Fruit fly (Drosophila melanogaster): ENCODE measurements around the gene CG5194.

Gene CG5194

DNA sequence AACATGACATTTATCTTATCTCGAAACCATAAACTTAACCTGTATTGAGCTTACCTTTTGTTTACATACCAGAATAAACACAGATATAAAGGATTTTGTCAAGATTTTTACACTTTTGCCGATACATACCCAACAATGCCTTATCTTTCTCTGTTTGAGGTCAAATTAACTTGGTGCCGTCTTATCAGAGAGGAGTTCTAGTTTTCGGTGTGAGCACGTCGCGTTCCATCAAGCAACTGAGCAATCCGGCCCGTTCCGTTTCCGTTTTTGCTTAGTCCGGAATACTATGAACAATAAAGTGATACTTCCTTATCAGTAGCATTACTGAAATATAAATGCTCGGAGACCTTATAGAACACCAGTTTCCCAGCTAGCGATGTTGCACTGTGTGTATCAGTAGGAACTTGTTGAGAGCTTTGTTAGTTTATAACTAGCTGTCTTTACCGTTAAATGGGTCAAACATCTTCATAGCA is 23.8 kb downstream of the CG5194 start, which contains the start of gene Galk (continued):
- TF ChIP-seq tap (tag; optimal IDR thresholded peaks at IDR 0.05) = peak; percentile 48
- TF ChIP-seq gce (GFP tag; IDR thresholded peaks at IDR 0.05) = no peak
- TF ChIP-seq Mad (GFP tag; optimal IDR thresholded peaks at IDR 0.05) = no peak
- peak; percentile 94 for TF ChIP-seq Med (GFP tag)
- no peak for TF ChIP-seq hkb (optimal IDR thresholded peaks at IDR 0.05)
- TF ChIP-seq hkb (GFP tag; IDR thresholded peaks at IDR 0.05) = peak; percentile 65
- peak; percentile 5 for TF ChIP-seq CG3163 (GFP tag; optimal IDR thresholded peaks at IDR 0.05)
- peak; percentile 87 for TF ChIP-seq NFAT (GFP tag; IDR thresholded peaks at IDR 0.05)
- no peak for TF ChIP-seq CG34422 (GFP tag; IDR thresholded peaks at IDR 0.05)
- peak; percentile 67 for TF ChIP-seq Fer3 (tag; optimal IDR thresholded peaks at IDR 0.05)
- TF ChIP-seq trem (tag; optimal IDR thresholded peaks at IDR 0.05) = no peak
- peak; percentile 72 for TF ChIP-seq CG4282 (GFP tag; optimal IDR thresholded peaks at IDR 0.05)
- peak; percentile 93 for TF ChIP-seq Rfx (GFP tag; IDR thresholded peaks at IDR 0.05)
- no peak for TF ChIP-seq cg (GFP tag; optimal IDR thresholded peaks at IDR 0.05)
- TF ChIP-seq fru (optimal IDR thresholded peaks at IDR 0.05) = no peak
- no peak for TF ChIP-seq Fer2 (tag; optimal IDR thresholded peaks at IDR 0.05)
- TF ChIP-seq aop (GFP tag; IDR thresholded peaks at IDR 0.05) = peak; percentile 74; the same call in 1 of the 2 replicates
- TF ChIP-seq B-H2 (GFP tag; optimal IDR thresholded peaks at IDR 0.05) = peak; percentile 48
- TF ChIP-seq CG8281 (tag; optimal IDR thresholded peaks at IDR 0.05) = peak; percentile 42
- no peak for TF ChIP-seq bbx (GFP tag; IDR thresholded peaks at IDR 0.05; ENCODE audit: partially characterized antibody)
- peak; percentile 37 for TF ChIP-seq pfk (GFP tag; optimal IDR thresholded peaks at IDR 0.05)
- no peak for TF ChIP-seq CG16813 (GFP tag; IDR thresholded peaks at IDR 0.05; ENCODE audit: partially characterized antibody)
- TF ChIP-seq crc (GFP tag; optimal IDR thresholded peaks at IDR 0.05) = no peak
- peak; percentile 4 for TF ChIP-seq CG1233 (GFP tag; optimal IDR thresholded peaks at IDR 0.05)
- TF ChIP-seq C15 (GFP tag; IDR thresholded peaks at IDR 0.05) = 0 out of 3 replicates have a peak, but pooled peaks have one; percentile 57
- no peak for TF ChIP-seq zf30C (GFP tag; optimal IDR thresholded peaks at IDR 0.05)
- TF ChIP-seq vfl (GFP tag; optimal IDR thresholded peaks at IDR 0.05) = peak; percentile 16
- TF ChIP-seq CG7987 (GFP tag; optimal IDR thresholded peaks at IDR 0.05) = peak; percentile 33
- TF ChIP-seq caup (GFP tag; optimal IDR thresholded peaks at IDR 0.05; ENCODE audit: severe bottlenecking) = peak; percentile 65
- TF ChIP-seq vvl (GFP tag; IDR thresholded peaks at IDR 0.05) = peak; percentile 66
- TF ChIP-seq Neu2 (GFP tag; optimal IDR thresholded peaks at IDR 0.05; ENCODE audit: borderline replicate concordance) = no peak
- peak; percentile 58 for TF ChIP-seq bigmax (GFP tag; optimal IDR thresholded peaks at IDR 0.05)
- peak; percentile 82 for TF ChIP-seq CG15601 (tag; optimal IDR thresholded peaks at IDR 0.05)
- peak; percentile 43 for TF ChIP-seq Dek (tag; optimal IDR thresholded peaks at IDR 0.05)
- TF ChIP-seq Drgx (GFP tag; IDR thresholded peaks at IDR 0.05) = no peak
- peak; percentile 65 for TF ChIP-seq sens (GFP tag)
- no peak for TF ChIP-seq NK7.1 (GFP tag; optimal IDR thresholded peaks at IDR 0.05)

DNA sequence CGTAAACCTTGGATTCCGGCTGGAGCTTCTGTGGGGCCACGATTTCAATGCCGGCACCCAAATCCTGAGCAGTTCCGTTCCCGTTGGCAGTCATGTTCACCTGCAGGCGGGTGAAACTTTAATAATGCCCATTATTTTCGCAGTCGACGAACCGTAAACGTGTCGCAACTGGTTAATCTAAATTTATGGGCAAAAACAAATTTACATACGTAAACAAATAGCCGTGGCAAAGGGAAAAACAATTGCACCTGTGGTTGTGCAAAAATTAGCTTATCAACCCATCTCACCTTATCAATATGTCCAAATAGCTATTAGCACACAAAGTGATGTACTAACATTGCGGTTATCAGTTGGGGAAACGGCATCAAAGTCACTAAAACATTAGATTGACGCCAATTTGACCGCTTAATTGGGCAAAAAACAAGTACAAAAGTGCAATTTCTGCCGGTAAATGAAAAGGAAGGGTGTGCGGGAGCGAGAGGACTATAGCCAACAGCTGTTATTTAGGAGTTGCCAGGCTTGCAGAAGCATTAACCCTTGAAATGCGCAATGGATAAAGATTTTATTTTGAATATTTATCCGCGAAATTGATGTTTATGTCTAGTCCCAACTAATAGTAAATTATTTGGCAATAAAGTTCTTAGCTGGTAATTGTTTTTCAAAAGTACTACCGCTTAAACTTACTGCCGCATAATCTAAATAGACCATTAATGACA is 24.3 kb downstream of the CG5194 start:
- TF ChIP-seq Dp (GFP tag; optimal IDR thresholded peaks at IDR 0.05) = peak; percentile 47
- TF ChIP-seq dpn (GFP tag; optimal IDR thresholded peaks at IDR 0.05) = no peak
- TF ChIP-seq caup (GFP tag; optimal IDR thresholded peaks at IDR 0.05; ENCODE audit: severe bottlenecking) = no peak
- TF ChIP-seq rib (GFP tag; IDR thresholded peaks at IDR 0.05) = no peak
- TF ChIP-seq ERR (GFP tag; optimal IDR thresholded peaks at IDR 0.05) = no peak
- no peak for TF ChIP-seq CG3995 (GFP tag; optimal IDR thresholded peaks at IDR 0.05)
- no peak for TF ChIP-seq Fer2 (tag; optimal IDR thresholded peaks at IDR 0.05)
- TF ChIP-seq toy (GFP tag; IDR thresholded peaks at IDR 0.05) = no peak
- TF ChIP-seq MBD-R2 (GFP tag; IDR thresholded peaks at IDR 0.05) = peak; percentile 37; the same call in 1 of the 2 replicates
- TF ChIP-seq CG30020 (tag; optimal IDR thresholded peaks at IDR 0.05) = no peak
- TF ChIP-seq CG4282 (GFP tag; optimal IDR thresholded peaks at IDR 0.05) = no peak
- no peak for TF ChIP-seq ac (GFP tag; optimal IDR thresholded peaks at IDR 0.05)
- TF ChIP-seq knrl (GFP tag; IDR thresholded peaks at IDR 0.05; ENCODE audit: partially characterized antibody) = no peak
- TF ChIP-seq CG10959 (GFP tag; IDR thresholded peaks at IDR 0.05) = peak; percentile 84
- TF ChIP-seq vvl (GFP tag; IDR thresholded peaks at IDR 0.05) = no peak
- peak; percentile 6 for TF ChIP-seq pzg (GFP tag; optimal IDR thresholded peaks at IDR 0.05)
- TF ChIP-seq CG10321 (GFP tag; IDR thresholded peaks at IDR 0.05) = no peak
- TF ChIP-seq fd3F (GFP tag; optimal IDR thresholded peaks at IDR 0.05) = no peak

Data from whole organism, embryonic.